Worm (Caenorhabditis elegans) whole organism, L4 larva: ENCODE results near the gene ZC262.2.

Source experiments
- F26F4.8 ChIP-seq: fragments of 200-800 bp; sonication (Bioruptor generic); conservative IDR thresholded peaks from 2 replicates; pipeline ENCODE4 v1.3.6; 2022; ENCODE audit warnings: missing genetic modification characterization, missing compliant biosample characterization
- T26A8.4 ChIP-seq: fragments of 200-800 bp; sonication (Bioruptor generic); IDR thresholded peaks from 2 replicates; pipeline ENCODE4 v1.3.6; 2022; ENCODE audit warnings: missing genetic modification characterization, missing compliant biosample characterization
- ZK546.5 ChIP-seq, 2 experiments: sonication (generic microtip); optimal IDR thresholded peaks; 2 replicates each; lab custom pipeline; 2017; ENCODE audit warnings: missing biosample characterization in 2 of 2, missing genetic modification characterization in 2 of 2
- aha-1 ChIP-seq: fragments of 150-350 bp; peaks from one replicate; lab custom pipeline; 2014; ENCODE audit warnings: missing biosample characterization, missing genetic modification characterization
- arid-1 ChIP-seq: fragments of 200-800 bp; sonication (Bioruptor generic); conservative IDR thresholded peaks from 2 replicates; pipeline ENCODE4 v1.3.6; 2022; ENCODE audit warnings: missing genetic modification reagents, missing genetic modification characterization, missing compliant biosample characterization
- attf-4 ChIP-seq: sonication (generic microtip); optimal IDR thresholded peaks from 3 replicates; lab custom pipeline; 2017; ENCODE audit warnings: missing biosample characterization, missing genetic modification characterization
- ceh-32 ChIP-seq: sonication (generic microtip); optimal IDR thresholded peaks from 2 replicates; lab custom pipeline; 2016; ENCODE audit warnings: mild to moderate bottlenecking, missing genetic modification characterization, missing compliant biosample characterization; ENCODE audit not compliant: poor library complexity
- ceh-62 ChIP-seq: sonication (generic microtip); optimal IDR thresholded peaks from 2 replicates; lab custom pipeline; 2017; ENCODE audit warnings: missing biosample characterization, missing genetic modification characterization
- ceh-82 ChIP-seq: sonication (generic microtip); optimal IDR thresholded peaks from 2 replicates; lab custom pipeline; 2017; ENCODE audit warnings: missing biosample characterization, missing genetic modification characterization
- ces-1 ChIP-seq: fragments of 150-350 bp; sonication (generic microtip); optimal IDR thresholded peaks from 4 replicates; lab custom pipeline; 2014; ENCODE audit warnings: missing biosample characterization, missing genetic modification reagents, missing genetic modification characterization
- dmd-6 ChIP-seq: fragments of 200-800 bp; sonication (Bioruptor generic); IDR thresholded peaks from 2 replicates; pipeline ENCODE4 v1.3.6; 2022; ENCODE audit warnings: missing genetic modification reagents, missing genetic modification characterization, missing compliant biosample characterization
- dpl-1 ChIP-seq: fragments of 150-350 bp; optimal IDR thresholded peaks from 2 replicates; lab custom pipeline; 2014; ENCODE audit warnings: missing biosample characterization, missing genetic modification reagents, missing genetic modification characterization
- fkh-10 ChIP-seq: fragments of 150-350 bp; optimal IDR thresholded peaks from 2 replicates; lab custom pipeline; 2014; ENCODE audit warnings: missing biosample characterization, missing genetic modification reagents, missing genetic modification characterization
- gei-8 ChIP-seq: fragments of 200-800 bp; sonication (Bioruptor generic); optimal IDR thresholded peaks from 2 replicates; lab custom pipeline; 2018; ENCODE audit warnings: mild to moderate bottlenecking, missing genetic modification characterization, missing compliant biosample characterization
- hlh-30 ChIP-seq: sonication (generic microtip); optimal IDR thresholded peaks from 2 replicates; lab custom pipeline; 2017; ENCODE audit warnings: antibody characterized with exemption, mild to moderate bottlenecking, missing genetic modification characterization, missing compliant biosample characterization; ENCODE audit not compliant: insufficient read depth
- hmg-1.1 ChIP-seq: fragments of 200-800 bp; sonication (Bioruptor generic); IDR thresholded peaks from 2 replicates; pipeline ENCODE4 v1.3.6; 2022; ENCODE audit warnings: missing genetic modification reagents, missing genetic modification characterization, missing compliant biosample characterization
- jun-1 ChIP-seq: fragments of 150-350 bp; optimal IDR thresholded peaks from 2 replicates; lab custom pipeline; 2014; ENCODE audit warnings: missing biosample characterization, missing genetic modification reagents, missing genetic modification characterization
- lin-1 ChIP-seq: fragments of 200-800 bp; sonication (Bioruptor generic); IDR thresholded peaks from 2 replicates; pipeline ENCODE4 v1.3.6; 2022; ENCODE audit warnings: missing genetic modification reagents, missing genetic modification characterization, missing compliant biosample characterization
- lin-15B ChIP-seq: fragments of 150-350 bp; sonication (generic microtip); optimal IDR thresholded peaks from 3 replicates; lab custom pipeline; 2014; ENCODE audit warnings: missing biosample characterization, missing genetic modification characterization
- lsy-2 ChIP-seq, 2 experiments: fragments of 150-350 bp in 1 of 2; sonication (generic microtip) in 1 of 2; optimal IDR thresholded peaks; 2 replicates each; lab custom pipeline; 2014 to 2017; ENCODE audit warnings: missing biosample characterization in 2 of 2, missing genetic modification characterization in 2 of 2
- mes-2 ChIP-seq: sonication (generic microtip); optimal IDR thresholded peaks from 2 replicates; lab custom pipeline; 2016; ENCODE audit warnings: missing genotype, mild to moderate bottlenecking, missing genetic modification characterization, missing compliant biosample characterization; ENCODE audit not compliant: poor library complexity, severe bottlenecking
- nhr-10 ChIP-seq: fragments of 150-350 bp; optimal IDR thresholded peaks from 2 replicates; lab custom pipeline; 2014; ENCODE audit warnings: missing biosample characterization, missing genetic modification characterization
- nhr-11 ChIP-seq: fragments of 150-350 bp; optimal IDR thresholded peaks from 2 replicates; lab custom pipeline; 2014; ENCODE audit warnings: missing biosample characterization, missing genetic modification characterization
- nhr-111 ChIP-seq: fragments of 200-800 bp; sonication (Bioruptor generic); optimal IDR thresholded peaks from 2 replicates; lab custom pipeline; 2018; ENCODE audit warnings: mild to moderate bottlenecking, missing genetic modification characterization, missing compliant biosample characterization
- nhr-25 ChIP-seq: sonication (generic microtip); optimal IDR thresholded peaks from 2 replicates; lab custom pipeline; 2017; ENCODE audit warnings: missing genetic modification characterization, mild to moderate bottlenecking, missing compliant biosample characterization, antibody characterized with exemption, moderate library complexity, borderline replicate concordance; ENCODE audit not compliant: insufficient read depth
- nhr-28 ChIP-seq: fragments of 150-350 bp; optimal IDR thresholded peaks from 2 replicates; lab custom pipeline; 2014; ENCODE audit warnings: missing biosample characterization, missing genetic modification characterization
- nhr-6 ChIP-seq: fragments of 150-350 bp; optimal IDR thresholded peaks from 2 replicates; lab custom pipeline; 2014; ENCODE audit warnings: missing biosample characterization, missing genetic modification characterization
- nhr-77 ChIP-seq: fragments of 150-350 bp; optimal IDR thresholded peaks from 2 replicates; lab custom pipeline; 2014; ENCODE audit warnings: missing biosample characterization, missing genetic modification characterization
- set-16 ChIP-seq: fragments of 200-800 bp; sonication (Bioruptor generic); IDR thresholded peaks from 2 replicates; pipeline ENCODE4 v1.3.6; 2022; ENCODE audit warnings: missing genetic modification reagents, missing genetic modification characterization, missing compliant biosample characterization
- skn-1 ChIP-seq: fragments of 150-350 bp; optimal IDR thresholded peaks from 2 replicates; lab custom pipeline; 2014; ENCODE audit warnings: missing biosample characterization, missing genetic modification characterization
- spr-3 ChIP-seq: fragments of 200-800 bp; sonication (Bioruptor generic); optimal IDR thresholded peaks from 2 replicates; lab custom pipeline; 2018; ENCODE audit warnings: mild to moderate bottlenecking, missing genetic modification characterization, missing compliant biosample characterization
- tag-97 ChIP-seq: fragments of 200-800 bp; sonication (Bioruptor generic); IDR thresholded peaks from 2 replicates; pipeline ENCODE4 v1.3.6; 2022; ENCODE audit warnings: missing genetic modification characterization, missing compliant biosample characterization
- zfp-2 ChIP-seq: sonication (generic microtip); optimal IDR thresholded peaks from 2 replicates; lab custom pipeline; 2016; ENCODE audit warnings: mild to moderate bottlenecking, missing genetic modification characterization, missing compliant biosample characterization
- ztf-11 ChIP-seq: fragments of 150-350 bp; optimal IDR thresholded peaks from 2 replicates; lab custom pipeline; 2014; ENCODE audit warnings: missing biosample characterization, missing genetic modification characterization

ZC262.2 gene

ce11 chrIII:8358213-8358672 lies 26.4 kb downstream of the ZC262.2 start, which contains the start of the genes R05D3.8 and rfp-1 (continued):
- TF ChIP-seq nhr-111 = no peak
- TF ChIP-seq F26F4.8 (GFP tag; lab: Robert Waterston, UW) = no peak
- no peak for TF ChIP-seq tag-97 (GFP tag; lab: Robert Waterston, UW)
- peak; percentile 67; the same call in 1 of the 2 replicates for TF ChIP-seq arid-1 (GFP tag; lab: Robert Waterston, UW)
- TF ChIP-seq attf-4 = no peak
- 0 out of 2 replicates have a peak, but pooled peaks have one; percentile 27 for TF ChIP-seq lin-1 (GFP tag; lab: Robert Waterston, UW)
- TF ChIP-seq jun-1 (tag; lab: Kevin White, UChicago) = no peak
- TF ChIP-seq lsy-2 (tag; optimal IDR thresholded peaks at IDR 0.05; lab: Kevin White, UChicago) = peak; percentile 97 to 99

ce11 chrIII:8363253-8364061 lies 31.6 kb downstream of the ZC262.2 start, which contains the start of gene R05D3.3:
R05D3.3 (plus strand) TSS chrIII:8364011.
- no peak for TF ChIP-seq arid-1 (GFP tag; lab: Robert Waterston, UW)
- no peak for TF ChIP-seq hlh-30 (tag; lab: Kevin White, UChicago)
- no peak for TF ChIP-seq ces-1 (GFP tag; lab: Kevin White, UChicago)
- no peak for TF ChIP-seq nhr-10
- peak; percentile 25 for TF ChIP-seq dpl-1 (GFP tag; lab: Kevin White, UChicago)
- TF ChIP-seq T26A8.4 (GFP tag; lab: Robert Waterston, UW) = no peak
- TF ChIP-seq nhr-25 (tag; lab: Kevin White, UChicago) = no peak
- TF ChIP-seq ceh-32 (tag; lab: Kevin White, UChicago) = no peak
- TF ChIP-seq nhr-11 = no peak
- peak; percentile 83 for TF ChIP-seq aha-1 (tag; lab: Kevin White, UChicago)
- TF ChIP-seq, all 104 proteins: peak for 2

ce11 chrIII:8368619-8369018 lies 36.8 kb downstream of the ZC262.2 start, which contains the start of gene R05D3.9:
R05D3.9 (minus strand) TSS chrIII:8368719.
- TF ChIP-seq nhr-28 (tag; lab: Kevin White, UChicago) (no peak), lin-15B (no peak), ztf-11 (tag; lab: Kevin White, UChicago) (no peak), nhr-25 (tag; lab: Kevin White, UChicago) (no peak), nhr-6 (tag; lab: Kevin White, UChicago) (no peak), zfp-2 (tag; lab: Kevin White, UChicago) (no peak), ceh-62 (tag; lab: Kevin White, UChicago) (no peak)

- TF ChIP-seq nhr-77 (no peak), hlh-30 (tag; lab: Kevin White, UChicago) (no peak), zfp-2 (tag; lab: Kevin White, UChicago) (no peak), set-16 (no peak), dmd-6 (no peak), skn-1 (tag; lab: Kevin White, UChicago) (no peak), hmg-1.1 (no peak), ZK546.5 (tag; optimal IDR thresholded peaks at IDR 0.05; lab: Kevin White, UChicago) (no peak), gei-8 (GFP tag; lab: Kevin White, UChicago) (no peak), ceh-82 (tag; lab: Kevin White, UChicago) (no peak), fkh-10 (GFP tag; lab: Kevin White, UChicago) (no peak)
- TF ChIP-seq, all 104 proteins: peak for 0
Observed at ce11 chrIII:8369172-8369571, 37.3 kb downstream of the ZC262.2 start.

- peak; percentile 24 for TF ChIP-seq mes-2 (tag; lab: Kevin White, UChicago)
- no peak for TF ChIP-seq spr-3 (GFP tag; lab: Kevin White, UChicago)
- peak; percentile 37 for TF ChIP-seq dpl-1 (GFP tag; lab: Kevin White, UChicago)
Observed at ce11 chrIII:8370188-8370587, 38.3 kb downstream of the ZC262.2 start.
